Worm (Caenorhabditis elegans) whole organism, L3 larva: ENCODE results near the gene atg-16.2.

Experiments
- R02D3.7 ChIP-seq: fragments of 150-350 bp; optimal IDR thresholded peaks from 2 replicates; lab custom pipeline; 2014; ENCODE audit warnings: missing biosample characterization, missing genetic modification characterization
- aly-2 ChIP-seq: fragments of 150-350 bp; optimal IDR thresholded peaks from 2 replicates; lab custom pipeline; 2014; ENCODE audit warnings: missing biosample characterization, missing genetic modification characterization
- ceh-28 ChIP-seq: fragments of 150-350 bp; optimal IDR thresholded peaks from 2 replicates; lab custom pipeline; 2014; ENCODE audit warnings: missing biosample characterization, missing genetic modification reagents, missing genetic modification characterization
- ceh-82 ChIP-seq: fragments of 150-350 bp; optimal IDR thresholded peaks from 2 replicates; lab custom pipeline; 2014; ENCODE audit warnings: missing biosample characterization, missing genetic modification characterization
- daf-12 ChIP-seq: fragments of 150-350 bp; optimal IDR thresholded peaks from 2 replicates; lab custom pipeline; 2014; ENCODE audit warnings: missing biosample characterization, missing genetic modification reagents, missing genetic modification characterization
- egl-27 ChIP-seq: sonication (generic microtip); optimal IDR thresholded peaks from 4 replicates; lab custom pipeline; 2017; ENCODE audit warnings: missing biosample characterization, missing genetic modification reagents, missing genetic modification characterization
- egl-5 ChIP-seq: fragments of 150-350 bp; optimal IDR thresholded peaks from 2 replicates; lab custom pipeline; 2017; ENCODE audit warnings: missing biosample characterization, missing genetic modification reagents, missing genetic modification characterization, inconsistent platforms
- elt-1 ChIP-seq: fragments of 150-350 bp; optimal IDR thresholded peaks from 2 replicates; lab custom pipeline; 2014; ENCODE audit warnings: missing biosample characterization, missing genetic modification characterization
- elt-2 ChIP-seq: sonication (generic microtip); optimal IDR thresholded peaks from 2 replicates; lab custom pipeline; 2016; ENCODE audit warnings: missing genetic modification reagents, mild to moderate bottlenecking, missing genetic modification characterization, missing compliant biosample characterization
- eor-1 ChIP-seq, 2 experiments: fragments of 150-350 bp; optimal IDR thresholded peaks; 2 replicates each; lab custom pipeline; 2014 to 2018; ENCODE audit warnings: missing biosample characterization in 2 of 2, missing genetic modification characterization in 2 of 2
- fkh-10 ChIP-seq: sonication (generic microtip); optimal IDR thresholded peaks from 2 replicates; lab custom pipeline; 2017; ENCODE audit warnings: missing biosample characterization, missing genetic modification reagents, missing genetic modification characterization
- fkh-2 ChIP-seq: fragments of 150-350 bp; optimal IDR thresholded peaks from 2 replicates; lab custom pipeline; 2014; ENCODE audit warnings: missing biosample characterization, missing genetic modification reagents, missing genetic modification characterization
- hmg-11 ChIP-seq: sonication (generic microtip); optimal IDR thresholded peaks from 2 replicates; lab custom pipeline; 2016; ENCODE audit warnings: missing genetic modification characterization, missing compliant biosample characterization
- lin-15B ChIP-seq: fragments of 150-350 bp; optimal IDR thresholded peaks from 2 replicates; lab custom pipeline; 2014; ENCODE audit warnings: missing biosample characterization, missing genetic modification characterization
- lin-39 ChIP-seq: fragments of 150-350 bp; optimal IDR thresholded peaks from 2 replicates; lab custom pipeline; 2018; ENCODE audit warnings: missing biosample characterization, missing genetic modification reagents, missing genetic modification characterization
- mdl-1 ChIP-seq: fragments of 150-350 bp; optimal IDR thresholded peaks from 2 replicates; lab custom pipeline; 2014; ENCODE audit warnings: missing biosample characterization, missing genetic modification characterization
- nfya-1 ChIP-seq: sonication (generic microtip); optimal IDR thresholded peaks from 2 replicates; lab custom pipeline; 2017; ENCODE audit warnings: missing genetic modification characterization, mild to moderate bottlenecking, missing compliant biosample characterization, antibody characterized with exemption, moderate library complexity; ENCODE audit not compliant: insufficient read depth
- nhr-11 ChIP-seq: fragments of 150-350 bp; optimal IDR thresholded peaks from 2 replicates; lab custom pipeline; 2014; ENCODE audit warnings: missing biosample characterization, missing genetic modification characterization
- nhr-12 ChIP-seq: fragments of 150-350 bp; optimal IDR thresholded peaks from 2 replicates; lab custom pipeline; 2014; ENCODE audit warnings: missing biosample characterization, missing genetic modification characterization
- nhr-23 ChIP-seq: fragments of 150-350 bp; optimal IDR thresholded peaks from 2 replicates; lab custom pipeline; 2014; ENCODE audit warnings: missing biosample characterization, missing genetic modification reagents, missing genetic modification characterization
- nhr-237 ChIP-seq: fragments of 150-350 bp; optimal IDR thresholded peaks from 2 replicates; lab custom pipeline; 2014; ENCODE audit warnings: missing biosample characterization, missing genetic modification characterization
- nhr-25 ChIP-seq: sonication (generic microtip); optimal IDR thresholded peaks from 2 replicates; lab custom pipeline; 2017; ENCODE audit warnings: missing biosample characterization, missing genetic modification characterization
- nhr-28 ChIP-seq: fragments of 150-350 bp; optimal IDR thresholded peaks from 2 replicates; lab custom pipeline; 2014; ENCODE audit warnings: missing biosample characterization, missing genetic modification characterization
- nhr-76 ChIP-seq: fragments of 150-350 bp; sonication (generic microtip); optimal IDR thresholded peaks from 5 replicates; lab custom pipeline; 2014; ENCODE audit warnings: missing biosample characterization, missing genetic modification characterization
- nhr-77 ChIP-seq: fragments of 150-350 bp; optimal IDR thresholded peaks from 2 replicates; lab custom pipeline; 2014; ENCODE audit warnings: missing biosample characterization, missing genetic modification characterization
- pha-4 ChIP-seq: fragments of 150-350 bp; optimal IDR thresholded peaks from 2 replicates; lab custom pipeline; 2014; ENCODE audit warnings: missing biosample characterization, missing genetic modification reagents, missing genetic modification characterization
- pqm-1 ChIP-seq: fragments of 150-350 bp; optimal IDR thresholded peaks from 2 replicates; lab custom pipeline; 2017; ENCODE audit warnings: missing biosample characterization, missing genetic modification characterization, inconsistent platforms
- skn-1 ChIP-seq: fragments of 150-350 bp; optimal IDR thresholded peaks from 2 replicates; lab custom pipeline; 2014; ENCODE audit warnings: missing biosample characterization, missing genetic modification characterization
- snpc-4 ChIP-seq: fragments of 150-350 bp; optimal IDR thresholded peaks from 2 replicates; lab custom pipeline; 2014; ENCODE audit warnings: missing biosample characterization, missing genetic modification characterization
- tbx-2 ChIP-seq: sonication (generic microtip); optimal IDR thresholded peaks from 2 replicates; lab custom pipeline; 2016; ENCODE audit warnings: mild to moderate bottlenecking, missing genetic modification characterization, missing compliant biosample characterization
- unc-62 ChIP-seq: fragments of 150-350 bp; sonication (generic microtip); optimal IDR thresholded peaks from 4 replicates; lab custom pipeline; 2014; ENCODE audit warnings: missing biosample characterization, missing genetic modification reagents, missing genetic modification characterization
- zag-1 ChIP-seq: fragments of 150-350 bp; optimal IDR thresholded peaks from 2 replicates; lab custom pipeline; 2014; ENCODE audit warnings: missing biosample characterization, missing genetic modification characterization
- ztf-4 ChIP-seq: fragments of 150-350 bp; optimal IDR thresholded peaks from 2 replicates; lab custom pipeline; 2014; ENCODE audit warnings: missing biosample characterization, missing genetic modification characterization

The atg-16.2 gene

ce11 chrII:6482102-6482501, 28.9 kb upstream of the atg-16.2 start, which contains the start of gene del-10:
TSS of gene del-10 (minus strand) at chrII:6482125.
- TF ChIP-seq egl-5 (tag; lab: Kevin White, UChicago) = peak; percentile 78
- no peak for TF ChIP-seq nfya-1 (tag; lab: Kevin White, UChicago)
- TF ChIP-seq R02D3.7 (tag; lab: Kevin White, UChicago) = no peak
- no peak for TF ChIP-seq zag-1 (tag; lab: Kevin White, UChicago)

ce11 chrII:6476655-6477054, 23.5 kb upstream of the atg-16.2 start, which contains the start of gene T28D9.4:
TSS of gene T28D9.4 (plus strand) at chrII:6476955.
- TF ChIP-seq egl-5 (tag; lab: Kevin White, UChicago) = no peak
- no peak for TF ChIP-seq hmg-11 (tag; lab: Kevin White, UChicago)
- no peak for TF ChIP-seq snpc-4
- TF ChIP-seq nhr-25 (tag; lab: Kevin White, UChicago) = no peak
- no peak for TF ChIP-seq tbx-2 (tag; lab: Kevin White, UChicago)
- no peak for TF ChIP-seq nhr-237
- TF ChIP-seq egl-27 = no peak
- no peak for TF ChIP-seq lin-39 (tag; lab: Kevin White, UChicago)
- TF ChIP-seq fkh-10 = no peak
- TF ChIP-seq mdl-1 (tag; lab: Kevin White, UChicago) = no peak
- TF ChIP-seq nhr-12 (tag; lab: Kevin White, UChicago) = no peak
- TF ChIP-seq eor-1 (tag; optimal IDR thresholded peaks at IDR 0.05; lab: Kevin White, UChicago) = no peak
- TF ChIP-seq lin-15B = no peak
- TF ChIP-seq, all 47 proteins: peak for 0

- TF ChIP-seq aly-2 (tag; lab: Kevin White, UChicago) (no peak), pha-4 (no peak), fkh-2 (tag; lab: Kevin White, UChicago) (no peak), pqm-1 (tag; lab: Kevin White, UChicago) (no peak), eor-1 (tag; optimal IDR thresholded peaks at IDR 0.05; lab: Kevin White, UChicago) (no peak), skn-1 (tag; lab: Kevin White, UChicago) (no peak), nhr-12 (tag; lab: Kevin White, UChicago) (no peak), ceh-82 (tag; lab: Kevin White, UChicago) (no peak), unc-62 (no peak), nhr-76 (no peak)
- TF ChIP-seq, all 47 proteins: peak for 0
Observed at ce11 chrII:6475180-6475737, 22.1 kb upstream of the atg-16.2 start, which contains the start of gene T28D9.16. TSS of gene T28D9.16 (plus strand) at chrII:6475687.

ce11 chrII:6470985-6471384, 17.8 kb upstream of the atg-16.2 start, which contains the start of gene dgk-5:
TSS of gene dgk-5 (minus strand) at chrII:6471085.
- TF ChIP-seq fkh-10 (no peak), lin-39 (tag; lab: Kevin White, UChicago) (no peak), nhr-12 (tag; lab: Kevin White, UChicago) (no peak), nhr-23 (tag; lab: Kevin White, UChicago) (no peak), eor-1 (tag; optimal IDR thresholded peaks at IDR 0.05; lab: Kevin White, UChicago) (no peak), daf-12 (tag; lab: Kevin White, UChicago) (no peak), R02D3.7 (tag; lab: Kevin White, UChicago) (no peak)

ce11 chrII:6469340-6469739, 16.1 kb upstream of the atg-16.2 start:
- no peak for TF ChIP-seq nhr-77 (tag; lab: Kevin White, UChicago)
- TF ChIP-seq pqm-1 (tag; lab: Kevin White, UChicago) = peak; percentile 11
- TF ChIP-seq elt-2 (tag; lab: Kevin White, UChicago) = peak; percentile 62

ce11 chrII:6454671-6455070, 1.5 kb upstream of the atg-16.2 start, which contains the start of gene aptf-1:
TSS of gene aptf-1 (plus strand) at chrII:6454971.
- TF ChIP-seq nhr-76 = no peak
- no peak for TF ChIP-seq mdl-1 (tag; lab: Kevin White, UChicago)
- TF ChIP-seq fkh-2 (tag; lab: Kevin White, UChicago) = no peak
- no peak for TF ChIP-seq nhr-237
- no peak for TF ChIP-seq egl-5 (tag; lab: Kevin White, UChicago)
- no peak for TF ChIP-seq nhr-12 (tag; lab: Kevin White, UChicago)
- TF ChIP-seq ceh-28 (tag; lab: Kevin White, UChicago) = no peak
- TF ChIP-seq elt-1 = no peak
- no peak for TF ChIP-seq tbx-2 (tag; lab: Kevin White, UChicago)
- no peak for TF ChIP-seq skn-1 (tag; lab: Kevin White, UChicago)
- no peak for TF ChIP-seq nhr-11 (tag; lab: Kevin White, UChicago)
- TF ChIP-seq ztf-4 = no peak
- no peak for TF ChIP-seq nhr-28
